Fruit fly (Drosophila melanogaster) whole organism, embryonic: Measurements from ENCODE around the gene alphaTub67C.
A peak's percentile ranks its signal among the peaks of the same experiment; 100 is the strongest.

Experiments
- Ada2b ChIP-seq: fragments of 200-800 bp; sonication (Bioruptor generic); IDR thresholded peaks from 2 replicates; pipeline ENCODE4 v1.3.6; 2022; ENCODE audit warnings: missing biosample characterization, missing genetic modification characterization
- Adf1 ChIP-seq: fragments of 200-800 bp; sonication (Bioruptor generic); IDR thresholded peaks from 2 replicates; pipeline ENCODE4 v1.3.6; 2022; ENCODE audit warnings: missing biosample characterization, missing genetic modification characterization
- BtbVII ChIP-seq: fragments of 200-800 bp; sonication (Bioruptor generic); optimal IDR thresholded peaks from 3 replicates; lab custom pipeline; 2017; ENCODE audit warnings: missing biosample characterization, mild to moderate bottlenecking, missing genetic modification characterization
- CG1024 ChIP-seq: fragments of 200-800 bp; sonication (Bioruptor generic); IDR thresholded peaks from 2 replicates; pipeline ENCODE4 v1.3.6; 2022; ENCODE audit warnings: missing biosample characterization, missing genetic modification characterization
- CG10462 ChIP-seq: fragments of 200-800 bp; sonication (Bioruptor generic); optimal IDR thresholded peaks from 2 replicates; lab custom pipeline; 2016; ENCODE audit warnings: missing biosample characterization, missing genetic modification characterization
- CG12391 ChIP-seq: fragments of 200-800 bp; sonication (Bioruptor generic); optimal IDR thresholded peaks from 3 replicates; lab custom pipeline; 2018; ENCODE audit warnings: missing biosample characterization, mild to moderate bottlenecking, missing genetic modification characterization, moderate library complexity
- CG12659 ChIP-seq: fragments of 200-800 bp; sonication (Bioruptor generic); optimal IDR thresholded peaks from 3 replicates; lab custom pipeline; 2017; ENCODE audit warnings: mild to moderate bottlenecking, missing biosample characterization, missing genetic modification reagents, missing genetic modification characterization
- CG13424 ChIP-seq: fragments of 200-800 bp; sonication (Bioruptor generic); optimal IDR thresholded peaks from 2 replicates; lab custom pipeline; 2019; ENCODE audit warnings: missing biosample characterization, mild to moderate bottlenecking, missing genetic modification characterization, moderate library complexity
- CG15514 ChIP-seq: fragments of 200-800 bp; sonication (Bioruptor generic); optimal IDR thresholded peaks from 3 replicates; lab custom pipeline; 2017; ENCODE audit warnings: missing biosample characterization, missing genetic modification characterization, mild to moderate bottlenecking, moderate library complexity, missing genetic modification reagents
- CG15696 ChIP-seq: fragments of 200-800 bp; sonication (Bioruptor generic); optimal IDR thresholded peaks from 2 replicates; lab custom pipeline; 2019; ENCODE audit warnings: missing biosample characterization, mild to moderate bottlenecking, missing genetic modification characterization, moderate library complexity
- CG16813 ChIP-seq: fragments of 200-800 bp; sonication (Bioruptor generic); IDR thresholded peaks from 3 replicates; pipeline ENCODE4 v1.3.6; 2022; ENCODE audit warnings: missing biosample characterization, missing genetic modification characterization; ENCODE audit not compliant: partially characterized antibody
- CG17186 ChIP-seq: fragments of 200-800 bp; sonication (Bioruptor generic); optimal IDR thresholded peaks from 3 replicates; lab custom pipeline; 2017; ENCODE audit warnings: missing biosample characterization, missing genetic modification reagents, missing genetic modification characterization
- CG17385 ChIP-seq: fragments of 200-800 bp; sonication (Bioruptor generic); optimal IDR thresholded peaks from 3 replicates; lab custom pipeline; 2018; ENCODE audit warnings: missing biosample characterization, mild to moderate bottlenecking, missing genetic modification characterization
- CG2120 ChIP-seq: fragments of 200-800 bp; sonication (Bioruptor generic); optimal IDR thresholded peaks from 3 replicates; lab custom pipeline; 2016; ENCODE audit warnings: missing biosample characterization, missing genetic modification characterization
- CG2889 ChIP-seq: fragments of 200-800 bp; sonication (Bioruptor generic); IDR thresholded peaks from 3 replicates; pipeline ENCODE4 v1.3.6; 2022; ENCODE audit warnings: missing biosample characterization, missing genetic modification characterization
- CG3065 ChIP-seq: fragments of 200-800 bp; sonication (Bioruptor generic); optimal IDR thresholded peaks from 2 replicates; lab custom pipeline; 2016; ENCODE audit warnings: missing biosample characterization, missing genetic modification characterization
- CG31441 ChIP-seq: fragments of 200-800 bp; sonication (Bioruptor generic); IDR thresholded peaks from 2 replicates; pipeline ENCODE4 v1.3.6; 2022; ENCODE audit warnings: missing biosample characterization, missing genetic modification characterization
- CG33213 ChIP-seq: fragments of 200-800 bp; sonication (Bioruptor generic); optimal IDR thresholded peaks from 3 replicates; lab custom pipeline; 2016; ENCODE audit warnings: missing biosample characterization, missing genetic modification characterization
- CG34422 ChIP-seq: fragments of 200-800 bp; sonication (Bioruptor generic); IDR thresholded peaks from 3 replicates; pipeline ENCODE4 v1.3.6; 2022; ENCODE audit warnings: missing biosample characterization, missing genetic modification characterization
- CG8765 ChIP-seq: fragments of 200-800 bp; sonication (Bioruptor generic); IDR thresholded peaks from 2 replicates; pipeline ENCODE4 v1.3.6; 2022; ENCODE audit warnings: missing biosample characterization, missing genetic modification characterization
- CG9727 ChIP-seq: fragments of 200-800 bp; sonication (Bioruptor generic); optimal IDR thresholded peaks from 3 replicates; lab custom pipeline; 2017; ENCODE audit warnings: missing biosample characterization, mild to moderate bottlenecking, missing genetic modification characterization
- CG9932 ChIP-seq: fragments of 200-800 bp; sonication (Bioruptor generic); IDR thresholded peaks from 2 replicates; pipeline ENCODE4 v1.3.6; 2022; ENCODE audit warnings: missing biosample characterization, missing genetic modification characterization
- CoRest ChIP-seq: fragments of 200-800 bp; sonication (Bioruptor generic); optimal IDR thresholded peaks from 3 replicates; lab custom pipeline; 2018; ENCODE audit warnings: missing biosample characterization, mild to moderate bottlenecking, missing genetic modification characterization, moderate library complexity
- Dad ChIP-seq: fragments of 200-800 bp; sonication (Bioruptor generic); optimal IDR thresholded peaks from 3 replicates; lab custom pipeline; 2016; ENCODE audit warnings: missing biosample characterization, missing genetic modification characterization
- Dp ChIP-seq: fragments of 200-800 bp; sonication (Bioruptor generic); optimal IDR thresholded peaks from 2 replicates; lab custom pipeline; 2018; ENCODE audit warnings: missing biosample characterization, mild to moderate bottlenecking, missing genetic modification characterization, moderate library complexity
- Fer2 ChIP-seq: fragments of 200-800 bp; sonication (Bioruptor generic); optimal IDR thresholded peaks from 2 replicates; lab custom pipeline; 2018; ENCODE audit warnings: missing biosample characterization, mild to moderate bottlenecking, missing genetic modification characterization, moderate library complexity
- Hmr ChIP-seq: fragments of 200-800 bp; sonication (Bioruptor generic); optimal IDR thresholded peaks from 3 replicates; lab custom pipeline; 2017; ENCODE audit warnings: mild to moderate bottlenecking, missing biosample characterization, missing genetic modification reagents, missing genetic modification characterization
- Hsf ChIP-seq: fragments of 200-800 bp; sonication (Bioruptor generic); optimal IDR thresholded peaks from 3 replicates; lab custom pipeline; 2016; ENCODE audit warnings: missing biosample characterization, missing genetic modification characterization
- MBD-R2 ChIP-seq: fragments of 200-800 bp; sonication (Bioruptor generic); IDR thresholded peaks from 2 replicates; pipeline ENCODE4 v1.3.6; 2022; ENCODE audit warnings: missing biosample characterization, missing genetic modification characterization
- Pdp1 ChIP-seq, 2 experiments: fragments of 200-800 bp; sonication (Bioruptor generic); optimal IDR thresholded peaks; 3 replicates each; lab custom pipeline; 2016; ENCODE audit warnings: missing biosample characterization in 2 of 2, missing genetic modification characterization in 2 of 2, mild to moderate bottlenecking in 1 of 2, moderate library complexity in 1 of 2
- Ravus ChIP-seq: fragments of 200-800 bp; sonication (Bioruptor generic); IDR thresholded peaks from 2 replicates; pipeline ENCODE4 v1.3.6; 2022; ENCODE audit warnings: missing biosample characterization, missing genetic modification characterization
- Spps ChIP-seq: fragments of 200-800 bp; sonication (Bioruptor generic); optimal IDR thresholded peaks from 2 replicates; lab custom pipeline; 2018; ENCODE audit warnings: missing biosample characterization, mild to moderate bottlenecking, missing genetic modification characterization
- cato ChIP-seq: fragments of 200-800 bp; sonication (Bioruptor generic); optimal IDR thresholded peaks from 2 replicates; lab custom pipeline; 2016; ENCODE audit warnings: missing biosample characterization, missing genetic modification characterization, borderline replicate concordance
- dmrt99B ChIP-seq: fragments of 200-800 bp; sonication (Bioruptor generic); optimal IDR thresholded peaks from 2 replicates; lab custom pipeline; 2018; ENCODE audit warnings: missing biosample characterization, mild to moderate bottlenecking, missing genetic modification characterization, moderate library complexity
- dpn ChIP-seq, 2 experiments: fragments of 200-800 bp; sonication (Bioruptor generic); optimal IDR thresholded peaks; 3 replicates each; lab custom pipeline; 2016; ENCODE audit warnings: missing biosample characterization in 2 of 2, missing genetic modification characterization in 2 of 2
- gce ChIP-seq: fragments of 200-800 bp; sonication (Bioruptor generic); IDR thresholded peaks from 3 replicates; pipeline ENCODE4 v1.3.6; 2022; ENCODE audit warnings: missing biosample characterization, missing genetic modification characterization
- lbe ChIP-seq: fragments of 200-800 bp; sonication (Bioruptor generic); optimal IDR thresholded peaks from 2 replicates; lab custom pipeline; 2016; ENCODE audit warnings: missing biosample characterization, mild to moderate bottlenecking, missing genetic modification characterization
- lilli ChIP-seq: fragments of 200-800 bp; sonication (Bioruptor generic); optimal IDR thresholded peaks from 3 replicates; lab custom pipeline; 2016; ENCODE audit warnings: missing biosample characterization, missing genetic modification characterization
- nau ChIP-seq: fragments of 200-800 bp; sonication (Bioruptor generic); optimal IDR thresholded peaks from 3 replicates; lab custom pipeline; 2017; ENCODE audit warnings: missing biosample characterization, mild to moderate bottlenecking, missing genetic modification characterization, missing genetic modification reagents
- oc ChIP-seq: fragments of 200-800 bp; sonication (Bioruptor generic); optimal IDR thresholded peaks from 2 replicates; lab custom pipeline; 2018; ENCODE audit warnings: missing biosample characterization, mild to moderate bottlenecking, missing genetic modification characterization, moderate library complexity
- prd ChIP-seq, 3 experiments: fragments of >200 bp in 2 of 3; fragments of 200-800 bp in 1 of 3; sonication (Bioruptor generic) in 1 of 3; optimal IDR thresholded peaks in 2 of 3; IDR thresholded peaks in 1 of 3; 2 replicates in 2 of 3; 3 replicates in 1 of 3; pipeline versions ENCODE4 v1.3.6 to Lab custom; 2017 to 2022; ENCODE audit warnings: missing biosample characterization in 1 of 3, missing genetic modification characterization in 1 of 3
- repo ChIP-seq: fragments of 200-800 bp; sonication (Bioruptor generic); optimal IDR thresholded peaks from 2 replicates; lab custom pipeline; 2016; ENCODE audit warnings: missing biosample characterization, missing genetic modification characterization
- rib ChIP-seq: fragments of 200-800 bp; sonication (Bioruptor generic); IDR thresholded peaks from 2 replicates; pipeline ENCODE4 v1.3.6; 2022; ENCODE audit warnings: missing biosample characterization, missing genetic modification characterization
- sim ChIP-seq: fragments of 200-800 bp; sonication (Bioruptor generic); IDR thresholded peaks from 2 replicates; pipeline ENCODE4 v1.3.6; 2022; ENCODE audit warnings: missing biosample characterization, missing genetic modification characterization
- sisA ChIP-seq: fragments of 200-800 bp; sonication (Bioruptor generic); IDR thresholded peaks from 2 replicates; pipeline ENCODE4 v1.3.6; 2022; ENCODE audit warnings: missing biosample characterization, missing genetic modification characterization
- slbo ChIP-seq: fragments of 200-800 bp; sonication (Bioruptor generic); IDR thresholded peaks from 2 replicates; pipeline ENCODE4 v1.3.6; 2022; ENCODE audit warnings: missing biosample characterization, missing genetic modification characterization
- sna ChIP-seq: fragments of 200-800 bp; sonication (Bioruptor generic); IDR thresholded peaks from 2 replicates; pipeline ENCODE4 v1.3.6; 2022; ENCODE audit warnings: missing biosample characterization, missing genetic modification characterization; ENCODE audit not compliant: partially characterized antibody
- tna ChIP-seq: fragments of 200-800 bp; sonication (Bioruptor generic); IDR thresholded peaks from 2 replicates; pipeline ENCODE4 v1.3.6; 2022; ENCODE audit warnings: missing biosample characterization, missing genetic modification characterization; ENCODE audit not compliant: partially characterized antibody
- usp ChIP-seq: fragments of >200 bp; optimal IDR thresholded peaks from 2 replicates; lab custom pipeline; 2017; ENCODE audit warnings: missing biosample characterization, missing genetic modification characterization

The alphaTub67C gene

dm6 chr3L:9690798-9691475 lies 9.9 kb downstream of the alphaTub67C start (continued):
- TF ChIP-seq sim (no peak), CG12391 (no peak), repo (GFP tag; lab: Kevin White, UChicago) (no peak), CG8765 (GFP tag; lab: Robert Waterston, UW) (no peak), tna (GFP tag; lab: Robert Waterston, UW) (no peak), dmrt99B (no peak), CG1024 (GFP tag; lab: Robert Waterston, UW) (no peak), Fer2 (tag; lab: Kevin White, UChicago) (peak; percentile 38), CG17385 (GFP tag; lab: Kevin White, UChicago) (peak; percentile 48), CG33213 (GFP tag; lab: Kevin White, UChicago) (no peak), CG12659 (peak; percentile 58), CG16813 (GFP tag; lab: Robert Waterston, UW) (no peak), gce (GFP tag; lab: Robert Waterston, UW) (no peak), CG2889 (GFP tag; lab: Robert Waterston, UW) (no peak), MBD-R2 (0 out of 2 replicates have a peak, but pooled peaks have one; percentile 8), CG3065 (GFP tag; lab: Kevin White, UChicago) (no peak), Dp (GFP tag; lab: Kevin White, UChicago) (no peak), CG31441 (GFP tag; lab: Robert Waterston, UW) (0 out of 2 replicates have a peak, but pooled peaks have one; percentile 9), Spps (tag; lab: Kevin White, UChicago) (no peak), rib (GFP tag; lab: Robert Waterston, UW) (no peak), dpn (GFP tag; optimal IDR thresholded peaks at IDR 0.05; lab: Kevin White, UChicago) (peak in 1 of 2 experiments; percentile 36), sisA (GFP tag; lab: Robert Waterston, UW) (no peak), Ada2b (GFP tag; lab: Robert Waterston, UW) (0 out of 2 replicates have a peak, but pooled peaks have one; percentile 26), CG13424 (peak; percentile 53), Ravus (GFP tag; lab: Robert Waterston, UW) (no peak), oc (tag; lab: Kevin White, UChicago) (no peak), cato (GFP tag; lab: Kevin White, UChicago) (no peak), slbo (peak; percentile 35), lbe (GFP tag; lab: Kevin White, UChicago) (no peak), Hmr (peak; percentile 51), Dad (GFP tag; lab: Kevin White, UChicago) (no peak), CG10462 (GFP tag; lab: Kevin White, UChicago) (no peak), CG15696 (tag; lab: Kevin White, UChicago) (no peak), Hsf (peak; percentile 5), CG17186 (GFP tag; lab: Kevin White, UChicago) (no peak), CoRest (peak; percentile 58), CG2120 (GFP tag; lab: Kevin White, UChicago) (peak; percentile 87), Pdp1 (GFP tag; optimal IDR thresholded peaks at IDR 0.05; lab: Kevin White, UChicago) (peak in 1 of 2 experiments; percentile 15), nau (GFP tag; lab: Kevin White, UChicago) (peak; percentile 61), CG9727 (peak; percentile 11), prd (optimal IDR thresholded peaks at IDR 0.05; lab: Kevin White, UChicago) (no peak), prd (GFP tag; IDR thresholded peaks at IDR 0.05; lab: Robert Waterston, UW) (peak; percentile 18; the same call in 1 of the 3 replicates), usp (no peak), BtbVII (GFP tag; lab: Kevin White, UChicago) (peak; percentile 18), Adf1 (GFP tag; lab: Robert Waterston, UW) (0 out of 2 replicates have a peak, but pooled peaks have one; percentile 6), sna (GFP tag; lab: Robert Waterston, UW) (no peak), CG34422 (GFP tag; lab: Robert Waterston, UW) (no peak), CG15514 (peak; percentile 12), lilli (peak; percentile 40), CG9932 (GFP tag; lab: Robert Waterston, UW) (peak; percentile 34; the same call in 1 of the 2 replicates)
